Fruit fly (Drosophila melanogaster) whole organism, adult: Measurements from ENCODE around the gene VhaM9.7-a.

Experiments
- CG11617 ChIP-seq: fragments of 200-800 bp; sonication (Bioruptor generic); optimal IDR thresholded peaks from 2 replicates; lab custom pipeline; 2017; ENCODE audit warnings: mild to moderate bottlenecking, missing biosample characterization, missing genetic modification reagents, missing genetic modification characterization
- CG1620 ChIP-seq: fragments of 200-800 bp; sonication (Bioruptor generic); optimal IDR thresholded peaks from 2 replicates; lab custom pipeline; 2016; ENCODE audit warnings: missing biosample characterization, missing genetic modification characterization
- CG5204 ChIP-seq: fragments of 200-800 bp; sonication (Bioruptor generic); optimal IDR thresholded peaks from 2 replicates; lab custom pipeline; 2016; ENCODE audit warnings: missing biosample characterization, missing genetic modification characterization
- CG7101 ChIP-seq: fragments of 200-800 bp; sonication (Bioruptor generic); optimal IDR thresholded peaks from 2 replicates; lab custom pipeline; 2018; ENCODE audit warnings: missing biosample characterization, mild to moderate bottlenecking, missing genetic modification characterization, moderate library complexity
- Clk ChIP-seq: fragments of 200-800 bp; sonication (Bioruptor generic); optimal IDR thresholded peaks from 2 replicates; lab custom pipeline; 2017; ENCODE audit warnings: missing biosample characterization, missing genetic modification characterization
- Crg-1 ChIP-seq: fragments of 200-800 bp; sonication (Bioruptor generic); optimal IDR thresholded peaks from 2 replicates; lab custom pipeline; 2016; ENCODE audit warnings: missing biosample characterization, missing genetic modification characterization
- Hr96 ChIP-seq: fragments of 200-800 bp; sonication (Bioruptor generic); optimal IDR thresholded peaks from 2 replicates; lab custom pipeline; 2016; ENCODE audit warnings: missing biosample characterization, missing genetic modification characterization
- Mnt ChIP-seq: fragments of 200-800 bp; sonication (Bioruptor generic); optimal IDR thresholded peaks from 2 replicates; lab custom pipeline; 2016; ENCODE audit warnings: missing biosample characterization, mild to moderate bottlenecking, missing genetic modification characterization
- bab1 ChIP-seq: fragments of 200-800 bp; sonication (Bioruptor generic); optimal IDR thresholded peaks from 3 replicates; lab custom pipeline; 2019; ENCODE audit warnings: missing biosample characterization, mild to moderate bottlenecking, missing genetic modification characterization, moderate library complexity
- ovo ChIP-seq: fragments of 200-800 bp; sonication (Bioruptor generic); optimal IDR thresholded peaks from 2 replicates; lab custom pipeline; 2016; ENCODE audit warnings: missing biosample characterization, missing genetic modification characterization
- pad ChIP-seq: fragments of 200-800 bp; sonication (Bioruptor generic); optimal IDR thresholded peaks from 3 replicates; lab custom pipeline; 2017; ENCODE audit warnings: missing biosample characterization, missing genetic modification characterization, mild to moderate bottlenecking, moderate library complexity, missing genetic modification reagents
- tj ChIP-seq: fragments of 200-800 bp; sonication (Bioruptor generic); optimal IDR thresholded peaks from 3 replicates; lab custom pipeline; 2017; ENCODE audit warnings: missing biosample characterization, mild to moderate bottlenecking, missing genetic modification characterization, moderate library complexity

- peak; percentile 68 for TF ChIP-seq Mnt
- TF ChIP-seq Crg-1 = peak; percentile 79
- TF ChIP-seq CG5204 = peak; percentile 91
- peak; percentile 77 for TF ChIP-seq tj
- peak; percentile 77 for TF ChIP-seq ovo (GFP tag; lab: Kevin White, UChicago)
- peak; percentile 90 for TF ChIP-seq bab1
- peak; percentile 92 for TF ChIP-seq Hr96 (GFP tag; lab: Kevin White, UChicago)
- TF ChIP-seq CG1620 (GFP tag; lab: Kevin White, UChicago) = peak; percentile 78
- peak; percentile 91 for TF ChIP-seq CG7101 (tag; lab: Kevin White, UChicago)
- TF ChIP-seq Clk (GFP tag; lab: Kevin White, UChicago) = peak; percentile 84
- TF ChIP-seq pad (GFP tag; lab: Kevin White, UChicago) = peak; percentile 82
- peak; percentile 97 for TF ChIP-seq CG11617 (GFP tag; lab: Kevin White, UChicago)
These were observed 22.8 kb upstream of the VhaM9.7-a start, which contains the start of gene Sqor for dm6 chr3L:4239442-4240322.
